Worm (Caenorhabditis elegans): ENCODE data around the gene C34H4.1.

ce11 chrIV:1561884-1562283 is 6.5 kb downstream of the C34H4.1 start, which contains the start of gene hpo-6:
- TF ChIP-seq snpc-4 (tag; optimal IDR thresholded peaks at IDR 0.05) (no peak), nhr-237 (tag; optimal IDR thresholded peaks at IDR 0.05) (no peak), unc-62 (GFP tag; optimal IDR thresholded peaks at IDR 0.05) (no peak), elt-3 (tag; optimal IDR thresholded peaks at IDR 0.05) (no peak), nhr-12 (tag; optimal IDR thresholded peaks at IDR 0.05) (no peak), ces-1 (GFP tag; optimal IDR thresholded peaks at IDR 0.05) (no peak), M03D4.4 (tag; optimal IDR thresholded peaks at IDR 0.05) (no peak), pha-4 (tag; optimal IDR thresholded peaks at IDR 0.05) (no peak), sptf-1 (tag; optimal IDR thresholded peaks at IDR 0.05) (no peak), ztf-11 (tag; optimal IDR thresholded peaks at IDR 0.05) (no peak), unc-120 (tag; optimal IDR thresholded peaks at IDR 0.05; ENCODE audit: poor library complexity, severe bottlenecking) (no peak), cnd-1 (tag; optimal IDR thresholded peaks at IDR 0.05) (no peak), unc-39 (tag; optimal IDR thresholded peaks at IDR 0.05) (no peak)

All from whole organism, mixed stage, embryonic.